Fruit fly (Drosophila melanogaster) whole organism, embryonic: ENCODE measurements around the gene CG12948.

Experiments
- Antp ChIP-seq: fragments of 200-800 bp; sonication (Bioruptor generic); optimal IDR thresholded peaks from 3 replicates; lab custom pipeline; 2016; ENCODE audit warnings: missing biosample characterization, missing genetic modification characterization
- Atf3 ChIP-seq: fragments of 200-800 bp; sonication (Bioruptor generic); optimal IDR thresholded peaks from 3 replicates; lab custom pipeline; 2016; ENCODE audit warnings: missing biosample characterization, missing genetic modification characterization
- CG10321 ChIP-seq: fragments of 200-800 bp; sonication (Bioruptor generic); IDR thresholded peaks from 2 replicates; pipeline ENCODE4 v1.3.6; 2022; ENCODE audit warnings: missing biosample characterization, missing genetic modification characterization
- CG11085 ChIP-seq: fragments of 200-800 bp; sonication (Bioruptor generic); IDR thresholded peaks from 2 replicates; pipeline ENCODE4 v1.3.6; 2022; ENCODE audit warnings: missing biosample characterization, missing genetic modification characterization
- CG12071 ChIP-seq: fragments of 200-800 bp; sonication (Bioruptor generic); optimal IDR thresholded peaks from 3 replicates; lab custom pipeline; 2018; ENCODE audit warnings: missing biosample characterization, mild to moderate bottlenecking, missing genetic modification characterization
- CG12219 ChIP-seq: fragments of 200-800 bp; sonication (Bioruptor generic); optimal IDR thresholded peaks from 3 replicates; lab custom pipeline; 2018; ENCODE audit warnings: missing biosample characterization, mild to moderate bottlenecking, missing genetic modification characterization
- CG12942 ChIP-seq: fragments of 200-800 bp; sonication (Bioruptor generic); optimal IDR thresholded peaks from 3 replicates; lab custom pipeline; 2016; ENCODE audit warnings: missing biosample characterization, missing genetic modification characterization
- CG1647 ChIP-seq: fragments of 200-800 bp; sonication (Bioruptor generic); optimal IDR thresholded peaks from 3 replicates; lab custom pipeline; 2016; ENCODE audit warnings: missing biosample characterization, missing genetic modification characterization
- CG17186 ChIP-seq: fragments of 200-800 bp; sonication (Bioruptor generic); optimal IDR thresholded peaks from 3 replicates; lab custom pipeline; 2017; ENCODE audit warnings: missing biosample characterization, missing genetic modification reagents, missing genetic modification characterization
- CG18764 ChIP-seq: fragments of 200-800 bp; sonication (Bioruptor generic); optimal IDR thresholded peaks from 3 replicates; lab custom pipeline; 2016; ENCODE audit warnings: missing biosample characterization, missing genetic modification characterization
- CG31388 ChIP-seq: fragments of 200-800 bp; sonication (Bioruptor generic); optimal IDR thresholded peaks from 2 replicates; lab custom pipeline; 2016; ENCODE audit warnings: missing biosample characterization, missing genetic modification characterization
- CG4730 ChIP-seq: fragments of 200-800 bp; sonication (Bioruptor generic); IDR thresholded peaks from 2 replicates; pipeline ENCODE4 v1.3.6; 2022; ENCODE audit warnings: missing biosample characterization, missing genetic modification characterization
- CG6175 ChIP-seq: fragments of 200-800 bp; sonication (Bioruptor generic); IDR thresholded peaks from 3 replicates; pipeline ENCODE4 v1.3.6; 2022; ENCODE audit warnings: missing biosample characterization, missing genetic modification characterization
- CG7556 ChIP-seq: fragments of 200-800 bp; sonication (Bioruptor generic); optimal IDR thresholded peaks from 2 replicates; lab custom pipeline; 2017; ENCODE audit warnings: missing biosample characterization, mild to moderate bottlenecking, missing genetic modification characterization
- CG7839 ChIP-seq: fragments of 200-800 bp; sonication (Bioruptor generic); optimal IDR thresholded peaks from 3 replicates; lab custom pipeline; 2018; ENCODE audit warnings: missing biosample characterization, mild to moderate bottlenecking, missing genetic modification characterization, moderate library complexity
- CG8924 ChIP-seq: fragments of 200-800 bp; optimal IDR thresholded peaks from 3 replicates; lab custom pipeline; 2019; ENCODE audit warnings: missing biosample characterization, mild to moderate bottlenecking, missing genetic modification characterization, moderate library complexity
- CG9727 ChIP-seq: fragments of 200-800 bp; sonication (Bioruptor generic); optimal IDR thresholded peaks from 3 replicates; lab custom pipeline; 2017; ENCODE audit warnings: missing biosample characterization, mild to moderate bottlenecking, missing genetic modification characterization
- Camta ChIP-seq: fragments of 200-800 bp; sonication (Bioruptor generic); optimal IDR thresholded peaks from 2 replicates; lab custom pipeline; 2016; ENCODE audit warnings: missing biosample characterization, missing genetic modification characterization
- Dip2 ChIP-seq: fragments of 200-800 bp; sonication (Bioruptor generic); IDR thresholded peaks from 2 replicates; pipeline ENCODE4 v1.3.6; 2022; ENCODE audit warnings: missing biosample characterization, missing genetic modification characterization
- Drgx ChIP-seq: fragments of 200-800 bp; sonication (Bioruptor generic); IDR thresholded peaks from 2 replicates; pipeline ENCODE4 v1.3.6; 2022; ENCODE audit warnings: missing biosample characterization, missing genetic modification characterization
- Ets97D ChIP-seq: fragments of 200-800 bp; sonication (Bioruptor generic); optimal IDR thresholded peaks from 3 replicates; lab custom pipeline; 2016; ENCODE audit warnings: missing biosample characterization, missing genetic modification characterization
- Fer3 ChIP-seq: fragments of 200-800 bp; sonication (Bioruptor generic); optimal IDR thresholded peaks from 2 replicates; lab custom pipeline; 2018; ENCODE audit warnings: missing biosample characterization, mild to moderate bottlenecking, missing genetic modification characterization, moderate library complexity
- HLH54F ChIP-seq: fragments of 200-800 bp; sonication (Bioruptor generic); optimal IDR thresholded peaks from 3 replicates; lab custom pipeline; 2016; ENCODE audit warnings: missing biosample characterization, missing genetic modification characterization
- Lhr ChIP-seq: fragments of 200-800 bp; sonication (Bioruptor generic); optimal IDR thresholded peaks from 3 replicates; lab custom pipeline; 2017; ENCODE audit warnings: mild to moderate bottlenecking, missing biosample characterization, missing genetic modification reagents, missing genetic modification characterization
- Lpt ChIP-seq: fragments of >200 bp; optimal IDR thresholded peaks from 2 replicates; lab custom pipeline; 2018; ENCODE audit warnings: missing biosample characterization, missing genetic modification characterization
- Med ChIP-seq: fragments of 200-800 bp; sonication (Bioruptor generic); peaks from one replicate; lab custom pipeline; 2016; ENCODE audit warnings: missing biosample characterization, missing genetic modification characterization, mild to moderate bottlenecking, inconsistent platforms, moderate library complexity
- Scr ChIP-seq: fragments of 200-800 bp; sonication (Bioruptor generic); IDR thresholded peaks from 2 replicates; pipeline ENCODE4 v1.3.6; 2022; ENCODE audit warnings: missing biosample characterization, missing genetic modification characterization; ENCODE audit not compliant: partially characterized antibody
- Sin3A ChIP-seq: fragments of >200 bp; optimal IDR thresholded peaks from 2 replicates; lab custom pipeline; 2018
- Vsx1 ChIP-seq: fragments of 200-800 bp; sonication (Bioruptor generic); optimal IDR thresholded peaks from 2 replicates; lab custom pipeline; 2017; ENCODE audit warnings: missing biosample characterization, mild to moderate bottlenecking, missing genetic modification characterization, missing genetic modification reagents
- Xbp1 ChIP-seq: fragments of 200-800 bp; sonication (Bioruptor generic); optimal IDR thresholded peaks from 3 replicates; lab custom pipeline; 2016; ENCODE audit warnings: missing biosample characterization, mild to moderate bottlenecking, missing genetic modification characterization
- bigmax ChIP-seq: fragments of 200-800 bp; sonication (Bioruptor generic); optimal IDR thresholded peaks from 2 replicates; lab custom pipeline; 2018; ENCODE audit warnings: missing biosample characterization, mild to moderate bottlenecking, missing genetic modification characterization
- bsh ChIP-seq, 2 experiments: fragments of 200-800 bp; sonication (Bioruptor generic); optimal IDR thresholded peaks; 2 replicates each; lab custom pipeline; 2017 to 2018; ENCODE audit warnings: mild to moderate bottlenecking in 2 of 2, missing biosample characterization in 2 of 2, missing genetic modification characterization in 2 of 2, moderate library complexity in 1 of 2
- dimm ChIP-seq: fragments of 200-800 bp; sonication (Bioruptor generic); IDR thresholded peaks from 2 replicates; pipeline ENCODE4 v1.3.6; 2022; ENCODE audit warnings: missing biosample characterization, missing genetic modification characterization
- dm ChIP-seq: fragments of 200-800 bp; sonication (Bioruptor generic); optimal IDR thresholded peaks from 3 replicates; lab custom pipeline; 2016; ENCODE audit warnings: missing biosample characterization, missing genetic modification characterization
- fd102C ChIP-seq: fragments of 200-800 bp; sonication (Bioruptor generic); optimal IDR thresholded peaks from 2 replicates; lab custom pipeline; 2018; ENCODE audit warnings: missing biosample characterization, mild to moderate bottlenecking, missing genetic modification characterization, moderate library complexity
- fd64A ChIP-seq: fragments of 200-800 bp; sonication (Bioruptor generic); optimal IDR thresholded peaks from 3 replicates; lab custom pipeline; 2018; ENCODE audit warnings: missing biosample characterization, mild to moderate bottlenecking, missing genetic modification characterization
- gcm ChIP-seq: fragments of 200-800 bp; sonication (Bioruptor generic); optimal IDR thresholded peaks from 2 replicates; lab custom pipeline; 2019; ENCODE audit warnings: missing biosample characterization, mild to moderate bottlenecking, missing genetic modification characterization, moderate library complexity
- gfzf ChIP-seq: fragments of 200-800 bp; sonication (Bioruptor generic); optimal IDR thresholded peaks from 2 replicates; lab custom pipeline; 2016; ENCODE audit warnings: missing biosample characterization, mild to moderate bottlenecking, missing genetic modification characterization, moderate library complexity
- hbn ChIP-seq: fragments of 200-800 bp; sonication (Bioruptor generic); IDR thresholded peaks from 2 replicates; pipeline ENCODE4 v1.3.6; 2022; ENCODE audit warnings: missing biosample characterization, missing genetic modification characterization; ENCODE audit not compliant: partially characterized antibody
- her ChIP-seq: fragments of 200-800 bp; sonication (Bioruptor generic); optimal IDR thresholded peaks from 2 replicates; lab custom pipeline; 2016; ENCODE audit warnings: missing biosample characterization, missing genetic modification characterization
- insv ChIP-seq, 2 experiments: fragments of 200-800 bp; sonication (Bioruptor generic); optimal IDR thresholded peaks; 3 replicates each; lab custom pipeline; 2016 to 2018; ENCODE audit warnings: missing biosample characterization in 2 of 2, missing genetic modification characterization in 2 of 2
- klu ChIP-seq: fragments of 200-800 bp; sonication (Bioruptor generic); IDR thresholded peaks from 2 replicates; pipeline ENCODE4 v1.3.6; 2022; ENCODE audit warnings: missing biosample characterization, missing genetic modification characterization
- nau ChIP-seq: fragments of 200-800 bp; sonication (Bioruptor generic); optimal IDR thresholded peaks from 3 replicates; lab custom pipeline; 2017; ENCODE audit warnings: missing biosample characterization, mild to moderate bottlenecking, missing genetic modification characterization, missing genetic modification reagents
- prd ChIP-seq, 3 experiments: fragments of >200 bp in 2 of 3; fragments of 200-800 bp in 1 of 3; sonication (Bioruptor generic) in 1 of 3; optimal IDR thresholded peaks in 2 of 3; IDR thresholded peaks in 1 of 3; 2 replicates in 2 of 3; 3 replicates in 1 of 3; pipeline versions ENCODE4 v1.3.6 to Lab custom; 2017 to 2022; ENCODE audit warnings: missing biosample characterization in 1 of 3, missing genetic modification characterization in 1 of 3
- sc ChIP-seq, 3 experiments: fragments of >200 bp in 2 of 3; fragments of 200-800 bp in 1 of 3; sonication (Bioruptor generic) in 1 of 3; optimal IDR thresholded peaks; 2 replicates in 2 of 3; 3 replicates in 1 of 3; lab custom pipeline; 2017; ENCODE audit warnings: mild to moderate bottlenecking in 1 of 3, missing biosample characterization in 1 of 3, missing genetic modification characterization in 1 of 3, missing genetic modification reagents in 1 of 3
- sens ChIP-seq: fragments of 200-800 bp; sonication (Bioruptor generic); peaks from one replicate; lab custom pipeline; 2016; ENCODE audit warnings: missing biosample characterization, missing genetic modification characterization
- slp2 ChIP-seq: fragments of 200-800 bp; sonication (Bioruptor generic); optimal IDR thresholded peaks from 2 replicates; lab custom pipeline; 2016; ENCODE audit warnings: missing biosample characterization, missing genetic modification characterization
- ttk ChIP-seq: fragments of 200-800 bp; sonication (Bioruptor generic); IDR thresholded peaks from 2 replicates; pipeline ENCODE4 v2.1.2; 2022; ENCODE audit warnings: missing biosample characterization, missing genetic modification characterization
- wdn ChIP-seq: fragments of 200-800 bp; sonication (Bioruptor generic); IDR thresholded peaks from 2 replicates; pipeline ENCODE4 v1.3.6; 2022; ENCODE audit warnings: missing biosample characterization, missing genetic modification characterization

Gene CG12948

dm6 chr3R:9710886-9711285, 36.7 kb downstream of the CG12948 start, which contains the start of the genes trbd and dmt (continued):
- TF ChIP-seq her = peak; percentile 73
- TF ChIP-seq fd102C (GFP tag; lab: Kevin White, UChicago) = peak; percentile 55
- TF ChIP-seq prd (optimal IDR thresholded peaks at IDR 0.05; lab: Kevin White, UChicago) = no peak
- TF ChIP-seq prd (GFP tag; IDR thresholded peaks at IDR 0.05; lab: Robert Waterston, UW) = no peak
- TF ChIP-seq Xbp1 (GFP tag; lab: Kevin White, UChicago) = peak; percentile 77
- no peak for TF ChIP-seq wdn (GFP tag; lab: Robert Waterston, UW)
- no peak for TF ChIP-seq Lpt (GFP tag; lab: Kevin White, UChicago)
- peak; percentile 89 for TF ChIP-seq Lhr (GFP tag; lab: Kevin White, UChicago)
- peak; percentile 50 for TF ChIP-seq Atf3 (GFP tag; lab: Kevin White, UChicago)
- TF ChIP-seq CG18764 (GFP tag; lab: Kevin White, UChicago) = peak; percentile 22
- TF ChIP-seq fd64A = no peak
- TF ChIP-seq CG12942 (GFP tag; lab: Kevin White, UChicago) = peak; percentile 23
- TF ChIP-seq CG9727 (GFP tag; lab: Kevin White, UChicago) = peak; percentile 30
- TF ChIP-seq Med (GFP tag; lab: Kevin White, UChicago) = peak; percentile 98
- peak; percentile 78 for TF ChIP-seq dm (GFP tag; lab: Kevin White, UChicago)
- TF ChIP-seq CG31388 = no peak
- no peak for TF ChIP-seq CG6175
- peak; percentile 39 for TF ChIP-seq slp2 (GFP tag; lab: Kevin White, UChicago)
- TF ChIP-seq sens = no peak
- no peak for TF ChIP-seq CG12071
- peak; percentile 50 for TF ChIP-seq Camta (GFP tag; lab: Kevin White, UChicago)
- peak; percentile 89 for TF ChIP-seq Sin3A
- TF ChIP-seq CG4730 (GFP tag; lab: Robert Waterston, UW) = no peak
- TF ChIP-seq Scr (GFP tag; lab: Robert Waterston, UW) = no peak

- TF ChIP-seq Med (GFP tag; lab: Kevin White, UChicago) (peak; percentile 32), Drgx (GFP tag; lab: Robert Waterston, UW) (no peak), insv (GFP tag; optimal IDR thresholded peaks at IDR 0.05; lab: Kevin White, UChicago) (peak in 1 of 2 experiments; percentile 76), Ets97D (GFP tag; lab: Kevin White, UChicago) (no peak), Fer3 (tag; lab: Kevin White, UChicago) (no peak), CG1647 (GFP tag; lab: Kevin White, UChicago) (no peak), gfzf (GFP tag; lab: Kevin White, UChicago) (no peak), CG7839 (tag; lab: Kevin White, UChicago) (no peak), ttk (GFP tag; lab: Robert Waterston, UW) (no peak), CG8924 (tag; lab: Kevin White, UChicago) (no peak), Antp (GFP tag; lab: Kevin White, UChicago) (no peak), CG10321 (GFP tag; lab: Robert Waterston, UW) (no peak)
Observed at dm6 chr3R:9710228-9710627, 37.3 kb downstream of the CG12948 start.

- TF ChIP-seq CG7556 (GFP tag; lab: Kevin White, UChicago) (peak; percentile 33), nau (GFP tag; lab: Kevin White, UChicago) (no peak), dimm (no peak), sc (optimal IDR thresholded peaks at IDR 0.05; lab: Kevin White, UChicago) (no peak), sc (GFP tag; optimal IDR thresholded peaks at IDR 0.05; lab: Kevin White, UChicago) (no peak), gcm (GFP tag; lab: Kevin White, UChicago) (peak; percentile 42), hbn (GFP tag; lab: Robert Waterston, UW) (no peak), klu (no peak), CG17186 (GFP tag; lab: Kevin White, UChicago) (peak; percentile 2), Vsx1 (GFP tag; lab: Kevin White, UChicago) (no peak), bsh (GFP tag; optimal IDR thresholded peaks at IDR 0.05; lab: Kevin White, UChicago) (peak; percentile 38 to 57), CG12219 (GFP tag; lab: Kevin White, UChicago) (no peak), bigmax (GFP tag; lab: Kevin White, UChicago) (peak; percentile 86), CG11085 (no peak), Dip2 (GFP tag; lab: Robert Waterston, UW) (no peak), HLH54F (GFP tag; lab: Kevin White, UChicago) (peak; percentile 59)
Observed at dm6 chr3R:9705008-9705628, 42.4 kb downstream of the CG12948 start, which contains the start of gene Unc-115a. Unc-115a (minus strand) TSS chr3R:9705417.
